Worm (Caenorhabditis elegans) whole organism, midembryonic: Measurements from ENCODE around the gene F47G3.3.

Experiments
- T22C8.4 ChIP-seq: fragments of 200-800 bp; sonication (Bioruptor generic); IDR thresholded peaks from 2 replicates; pipeline ENCODE4 v1.3.6; 2022; ENCODE audit warnings: missing genetic modification characterization, missing compliant biosample characterization
- flt-1 ChIP-seq: fragments of 200-800 bp; sonication (Bioruptor generic); IDR thresholded peaks from 2 replicates; pipeline ENCODE4 v1.3.6; 2022; ENCODE audit warnings: missing genetic modification characterization, missing compliant biosample characterization
- klf-2 ChIP-seq: fragments of 200-800 bp; sonication (Bioruptor generic); conservative IDR thresholded peaks from 2 replicates; pipeline ENCODE4 v1.3.6; 2022; ENCODE audit warnings: missing genetic modification reagents, missing genetic modification characterization, missing compliant biosample characterization
- med-1 ChIP-seq: sonication (generic microtip); optimal IDR thresholded peaks from 2 replicates; lab custom pipeline; 2017; ENCODE audit warnings: missing genetic modification characterization, mild to moderate bottlenecking, missing compliant biosample characterization, antibody characterized with exemption, missing genetic modification reagents; ENCODE audit not compliant: insufficient read depth
- tab-1 ChIP-seq: fragments of 200-800 bp; sonication (Bioruptor generic); IDR thresholded peaks from 2 replicates; pipeline ENCODE4 v1.3.6; 2022; ENCODE audit warnings: missing genetic modification characterization, missing compliant biosample characterization
- ztf-29 ChIP-seq: fragments of 200-800 bp; sonication (Bioruptor generic); IDR thresholded peaks from 2 replicates; pipeline ENCODE4 v1.3.6; 2022; ENCODE audit warnings: missing genetic modification reagents, missing genetic modification characterization, missing compliant biosample characterization

DNA sequence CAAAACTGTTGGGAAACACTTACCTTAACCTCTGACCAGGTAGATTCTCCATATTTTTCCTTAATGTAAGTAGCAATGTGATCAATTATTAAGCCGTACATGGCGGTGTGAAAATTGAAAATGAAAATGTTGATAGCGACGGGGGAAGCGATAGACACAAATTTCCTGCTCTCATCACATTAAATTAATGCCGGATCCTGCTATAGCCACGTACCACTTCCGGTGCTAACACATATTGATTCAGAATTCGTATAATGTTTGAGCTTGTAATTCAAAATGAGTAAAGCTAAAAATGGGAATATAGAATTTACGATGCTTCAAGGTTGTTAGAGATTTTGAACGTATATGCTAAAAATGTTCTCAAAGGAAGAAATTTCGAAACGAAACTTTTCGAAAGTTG is 51.6 kb downstream of the F47G3.3 start, which contains the start of gene gcy-31:
- TF ChIP-seq flt-1 (GFP tag; lab: Robert Waterston, UW) (no peak), med-1 (GFP tag; lab: Kevin White, UChicago) (no peak), T22C8.4 (no peak), ztf-29 (GFP tag; lab: Robert Waterston, UW) (no peak), klf-2 (GFP tag; lab: Robert Waterston, UW) (no peak), tab-1 (no peak)
